Fruit fly (Drosophila melanogaster): ENCODE results near the gene Kots.

- peak; percentile 60 for TF ChIP-seq Gug (GFP tag; IDR thresholded peaks at IDR 0.05)
- TF ChIP-seq Hr38 (GFP tag; optimal IDR thresholded peaks at IDR 0.05): peak; percentile 23
- no peak for TF ChIP-seq CG10669 (GFP tag; optimal IDR thresholded peaks at IDR 0.05)
- TF ChIP-seq CG32006 (GFP tag; optimal IDR thresholded peaks at IDR 0.05): peak; percentile 86
- no peak for TF ChIP-seq topi (GFP tag; optimal IDR thresholded peaks at IDR 0.05)
Observed at dm6 chr3R:13952303-13952702, 11.7 kb downstream of the Kots start.

Measured in whole organism, prepupa.